Fruit fly (Drosophila melanogaster) whole organism, embryonic: ENCODE measurements around the gene CG5846.

ENCODE experiments used
- Antp ChIP-seq: fragments of 200-800 bp; sonication (Bioruptor generic); optimal IDR thresholded peaks from 3 replicates; lab custom pipeline; 2016; ENCODE audit warnings: missing biosample characterization, missing genetic modification characterization
- Bgb ChIP-seq: fragments of 200-800 bp; sonication (Bioruptor generic); IDR thresholded peaks from 2 replicates; pipeline ENCODE4 v1.3.6; 2022; ENCODE audit warnings: missing biosample characterization, missing genetic modification characterization; ENCODE audit not compliant: partially characterized antibody
- CG1024 ChIP-seq: fragments of 200-800 bp; sonication (Bioruptor generic); IDR thresholded peaks from 2 replicates; pipeline ENCODE4 v1.3.6; 2022; ENCODE audit warnings: missing biosample characterization, missing genetic modification characterization
- CG10431 ChIP-seq: fragments of 200-800 bp; sonication (Bioruptor generic); optimal IDR thresholded peaks from 3 replicates; lab custom pipeline; 2018; ENCODE audit warnings: missing biosample characterization, mild to moderate bottlenecking, missing genetic modification characterization
- CG11093 ChIP-seq: fragments of 200-800 bp; sonication (Bioruptor generic); IDR thresholded peaks from 3 replicates; pipeline ENCODE4 v1.3.6; 2022; ENCODE audit warnings: missing biosample characterization, missing genetic modification characterization
- CG12219 ChIP-seq: fragments of 200-800 bp; sonication (Bioruptor generic); optimal IDR thresholded peaks from 3 replicates; lab custom pipeline; 2018; ENCODE audit warnings: missing biosample characterization, mild to moderate bottlenecking, missing genetic modification characterization
- CG14965 ChIP-seq: fragments of 200-800 bp; sonication (Bioruptor generic); optimal IDR thresholded peaks from 2 replicates; lab custom pipeline; 2016; ENCODE audit warnings: missing biosample characterization, missing genetic modification characterization, borderline replicate concordance
- CG16779 ChIP-seq: fragments of 200-800 bp; sonication (Bioruptor generic); IDR thresholded peaks from 2 replicates; pipeline ENCODE4 v1.3.6; 2022; ENCODE audit warnings: missing biosample characterization, missing genetic modification characterization
- CG17328 ChIP-seq: fragments of 200-800 bp; sonication (Bioruptor generic); IDR thresholded peaks from 2 replicates; pipeline ENCODE4 v1.3.6; 2022; ENCODE audit warnings: missing biosample characterization, missing genetic modification characterization
- CG17802 ChIP-seq: fragments of 200-800 bp; sonication (Bioruptor generic); optimal IDR thresholded peaks from 2 replicates; lab custom pipeline; 2018; ENCODE audit warnings: missing biosample characterization, mild to moderate bottlenecking, missing genetic modification characterization, moderate library complexity
- CG2116 ChIP-seq: fragments of 200-800 bp; sonication (Bioruptor generic); optimal IDR thresholded peaks from 3 replicates; lab custom pipeline; 2018; ENCODE audit warnings: missing biosample characterization, mild to moderate bottlenecking, missing genetic modification characterization
- CG2199 ChIP-seq: fragments of 200-800 bp; sonication (Bioruptor generic); IDR thresholded peaks from 3 replicates; pipeline ENCODE4 v1.3.6; 2022; ENCODE audit warnings: missing biosample characterization, missing genetic modification characterization
- CG30431 ChIP-seq: fragments of 200-800 bp; sonication (Bioruptor generic); optimal IDR thresholded peaks from 2 replicates; lab custom pipeline; 2017; ENCODE audit warnings: missing biosample characterization, missing genetic modification characterization
- CG31441 ChIP-seq: fragments of 200-800 bp; sonication (Bioruptor generic); IDR thresholded peaks from 2 replicates; pipeline ENCODE4 v1.3.6; 2022; ENCODE audit warnings: missing biosample characterization, missing genetic modification characterization
- CG3163 ChIP-seq: fragments of 200-800 bp; sonication (Bioruptor generic); optimal IDR thresholded peaks from 3 replicates; lab custom pipeline; 2016; ENCODE audit warnings: missing biosample characterization, missing genetic modification characterization
- CG4730 ChIP-seq: fragments of 200-800 bp; sonication (Bioruptor generic); IDR thresholded peaks from 2 replicates; pipeline ENCODE4 v1.3.6; 2022; ENCODE audit warnings: missing biosample characterization, missing genetic modification characterization
- CG4820 ChIP-seq: fragments of 200-800 bp; sonication (Bioruptor generic); optimal IDR thresholded peaks from 3 replicates; lab custom pipeline; 2016; ENCODE audit warnings: missing biosample characterization, missing genetic modification characterization
- CG5953 ChIP-seq: fragments of 200-800 bp; sonication (Bioruptor generic); IDR thresholded peaks from 2 replicates; pipeline ENCODE4 v1.3.6; 2022; ENCODE audit warnings: missing biosample characterization, missing genetic modification characterization
- CG6689 ChIP-seq: fragments of 200-800 bp; sonication (Bioruptor generic); IDR thresholded peaks from 2 replicates; pipeline ENCODE4 v1.3.6; 2022; ENCODE audit warnings: missing biosample characterization, missing genetic modification characterization
- CG8765 ChIP-seq: fragments of 200-800 bp; sonication (Bioruptor generic); IDR thresholded peaks from 2 replicates; pipeline ENCODE4 v1.3.6; 2022; ENCODE audit warnings: missing biosample characterization, missing genetic modification characterization
- CoRest ChIP-seq: fragments of 200-800 bp; sonication (Bioruptor generic); optimal IDR thresholded peaks from 3 replicates; lab custom pipeline; 2018; ENCODE audit warnings: missing biosample characterization, mild to moderate bottlenecking, missing genetic modification characterization, moderate library complexity
- Dip2 ChIP-seq: fragments of 200-800 bp; sonication (Bioruptor generic); IDR thresholded peaks from 2 replicates; pipeline ENCODE4 v1.3.6; 2022; ENCODE audit warnings: missing biosample characterization, missing genetic modification characterization
- Dip3 ChIP-seq: fragments of 200-800 bp; sonication (Bioruptor generic); optimal IDR thresholded peaks from 3 replicates; lab custom pipeline; 2016; ENCODE audit warnings: missing biosample characterization, missing genetic modification characterization
- E2f1 ChIP-seq: fragments of 200-800 bp; sonication (Bioruptor generic); IDR thresholded peaks from 2 replicates; pipeline ENCODE4 v1.3.6; 2022; ENCODE audit warnings: missing biosample characterization, missing genetic modification characterization
- ERR ChIP-seq: fragments of 200-800 bp; sonication (Bioruptor generic); optimal IDR thresholded peaks from 2 replicates; lab custom pipeline; 2016; ENCODE audit warnings: missing biosample characterization, missing genetic modification characterization
- Fer2 ChIP-seq: fragments of 200-800 bp; sonication (Bioruptor generic); optimal IDR thresholded peaks from 2 replicates; lab custom pipeline; 2018; ENCODE audit warnings: missing biosample characterization, mild to moderate bottlenecking, missing genetic modification characterization, moderate library complexity
- HLH4C ChIP-seq: fragments of 200-800 bp; sonication (Bioruptor generic); IDR thresholded peaks from 3 replicates; pipeline ENCODE4 v1.3.6; 2022; ENCODE audit warnings: missing biosample characterization, missing genetic modification characterization; ENCODE audit not compliant: partially characterized antibody
- Hey ChIP-seq: fragments of 200-800 bp; sonication (Bioruptor generic); optimal IDR thresholded peaks from 3 replicates; lab custom pipeline; 2018; ENCODE audit warnings: missing biosample characterization, mild to moderate bottlenecking, missing genetic modification characterization
- Mad ChIP-seq: fragments of 200-800 bp; sonication (Bioruptor generic); optimal IDR thresholded peaks from 2 replicates; lab custom pipeline; 2016; ENCODE audit warnings: missing biosample characterization, missing genetic modification characterization
- Rfx ChIP-seq: fragments of 200-800 bp; sonication (Bioruptor generic); IDR thresholded peaks from 2 replicates; pipeline ENCODE4 v1.3.6; 2022; ENCODE audit warnings: missing biosample characterization, missing genetic modification characterization
- Scr ChIP-seq: fragments of 200-800 bp; sonication (Bioruptor generic); IDR thresholded peaks from 2 replicates; pipeline ENCODE4 v1.3.6; 2022; ENCODE audit warnings: missing biosample characterization, missing genetic modification characterization; ENCODE audit not compliant: partially characterized antibody
- Sox102F ChIP-seq: fragments of 200-800 bp; sonication (Bioruptor generic); optimal IDR thresholded peaks from 2 replicates; lab custom pipeline; 2018; ENCODE audit warnings: missing biosample characterization, mild to moderate bottlenecking, missing genetic modification characterization, moderate library complexity
- Usf ChIP-seq: fragments of 200-800 bp; sonication (Bioruptor generic); optimal IDR thresholded peaks from 2 replicates; lab custom pipeline; 2017; ENCODE audit warnings: missing genotype, missing biosample characterization, missing genetic modification characterization
- bbx ChIP-seq: fragments of 200-800 bp; sonication (Bioruptor generic); IDR thresholded peaks from 2 replicates; pipeline ENCODE4 v1.3.6; 2022; ENCODE audit warnings: missing biosample characterization, missing genetic modification characterization; ENCODE audit not compliant: partially characterized antibody
- bigmax ChIP-seq: fragments of 200-800 bp; sonication (Bioruptor generic); optimal IDR thresholded peaks from 2 replicates; lab custom pipeline; 2018; ENCODE audit warnings: missing biosample characterization, mild to moderate bottlenecking, missing genetic modification characterization
- caup ChIP-seq: fragments of 200-800 bp; sonication (Bioruptor generic); optimal IDR thresholded peaks from 3 replicates; lab custom pipeline; 2017; ENCODE audit warnings: missing biosample characterization, mild to moderate bottlenecking, missing genetic modification characterization, moderate library complexity; ENCODE audit not compliant: severe bottlenecking
- chif ChIP-seq, 2 experiments: fragments of 200-800 bp; sonication (Bioruptor generic); optimal IDR thresholded peaks; 3 replicates each; lab custom pipeline; 2016; ENCODE audit warnings: missing biosample characterization in 2 of 2, missing genetic modification characterization in 2 of 2
- dati ChIP-seq: fragments of 200-800 bp; sonication (Bioruptor generic); IDR thresholded peaks from 2 replicates; pipeline ENCODE4 v1.3.6; 2022; ENCODE audit warnings: missing biosample characterization, missing genetic modification characterization
- dmrt11E ChIP-seq: fragments of 200-800 bp; sonication (Bioruptor generic); optimal IDR thresholded peaks from 3 replicates; lab custom pipeline; 2018; ENCODE audit warnings: missing biosample characterization, mild to moderate bottlenecking, missing genetic modification characterization, moderate library complexity
- gem ChIP-seq: fragments of 200-800 bp; sonication (Bioruptor generic); optimal IDR thresholded peaks from 2 replicates; lab custom pipeline; 2019; ENCODE audit warnings: missing biosample characterization, mild to moderate bottlenecking, missing genetic modification characterization, moderate library complexity
- h ChIP-seq: fragments of >200 bp; optimal IDR thresholded peaks from 2 replicates; lab custom pipeline; 2017
- hb ChIP-seq: fragments of 200-800 bp; sonication (Bioruptor generic); IDR thresholded peaks from 3 replicates; pipeline ENCODE4 v1.3.6; 2022; ENCODE audit warnings: missing biosample characterization, missing genetic modification characterization; ENCODE audit not compliant: partially characterized antibody
- hth ChIP-seq: fragments of >200 bp; optimal IDR thresholded peaks from 2 replicates; lab custom pipeline; 2017; ENCODE audit warnings: inconsistent platforms
- insv ChIP-seq, 2 experiments: fragments of 200-800 bp; sonication (Bioruptor generic); optimal IDR thresholded peaks; 3 replicates each; lab custom pipeline; 2016 to 2018; ENCODE audit warnings: missing biosample characterization in 2 of 2, missing genetic modification characterization in 2 of 2
- lab ChIP-seq: fragments of 200-800 bp; sonication (Bioruptor generic); optimal IDR thresholded peaks from 3 replicates; lab custom pipeline; 2017; ENCODE audit warnings: missing biosample characterization, missing genetic modification characterization, mild to moderate bottlenecking, moderate library complexity, missing genetic modification reagents
- lbe ChIP-seq: fragments of 200-800 bp; sonication (Bioruptor generic); optimal IDR thresholded peaks from 2 replicates; lab custom pipeline; 2016; ENCODE audit warnings: missing biosample characterization, mild to moderate bottlenecking, missing genetic modification characterization
- lilli ChIP-seq: fragments of 200-800 bp; sonication (Bioruptor generic); optimal IDR thresholded peaks from 3 replicates; lab custom pipeline; 2016; ENCODE audit warnings: missing biosample characterization, missing genetic modification characterization
- nom ChIP-seq: fragments of 200-800 bp; sonication (Bioruptor generic); optimal IDR thresholded peaks from 2 replicates; lab custom pipeline; 2017; ENCODE audit warnings: missing biosample characterization, missing genetic modification characterization, mild to moderate bottlenecking, moderate library complexity, missing genetic modification reagents
- phol ChIP-seq: fragments of 200-800 bp; sonication (Bioruptor generic); optimal IDR thresholded peaks from 3 replicates; lab custom pipeline; 2018; ENCODE audit warnings: missing biosample characterization, mild to moderate bottlenecking, missing genetic modification characterization, moderate library complexity
- sens-2 ChIP-seq: fragments of 200-800 bp; sonication (Bioruptor generic); IDR thresholded peaks from 2 replicates; pipeline ENCODE4 v1.3.6; 2022; ENCODE audit warnings: missing biosample characterization, missing genetic modification characterization
- tap ChIP-seq: fragments of 200-800 bp; optimal IDR thresholded peaks from 3 replicates; lab custom pipeline; 2019; ENCODE audit warnings: missing biosample characterization, mild to moderate bottlenecking, missing genetic modification characterization, moderate library complexity
- unc-4 ChIP-seq: fragments of 200-800 bp; sonication (Bioruptor generic); IDR thresholded peaks from 2 replicates; pipeline ENCODE4 v1.3.6; 2022; ENCODE audit warnings: missing biosample characterization, missing genetic modification characterization; ENCODE audit not compliant: partially characterized antibody

The CG5846 gene

DNA sequence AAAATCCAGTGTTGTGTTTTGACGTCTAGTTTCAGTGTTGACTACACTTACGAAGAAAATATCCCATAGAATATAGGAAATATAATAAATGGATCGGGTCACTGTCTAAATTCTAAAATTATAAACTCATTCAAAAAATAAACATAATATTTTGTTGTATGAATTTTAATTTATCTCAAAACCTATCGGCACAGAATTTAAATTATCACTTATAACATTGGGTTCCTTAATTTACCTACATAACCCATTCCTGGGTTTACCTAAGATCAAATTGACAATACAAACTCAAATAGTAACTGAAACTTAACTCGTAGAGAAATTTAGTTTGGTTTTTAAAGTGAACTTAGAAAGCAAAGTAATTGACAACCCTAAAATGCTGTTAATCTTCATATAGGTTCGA is 39.5 kb upstream of the CG5846 start:
- TF ChIP-seq lab (GFP tag; lab: Kevin White, UChicago) (no peak), CG4730 (GFP tag; lab: Robert Waterston, UW) (no peak), CG5953 (GFP tag; lab: Robert Waterston, UW) (no peak), lilli (GFP tag; lab: Kevin White, UChicago) (peak; percentile 40), CG17328 (GFP tag; lab: Robert Waterston, UW) (no peak), Sox102F (GFP tag; lab: Kevin White, UChicago) (peak; percentile 17), bigmax (no peak), CG11093 (GFP tag; lab: Robert Waterston, UW) (no peak), Rfx (no peak), CG12219 (GFP tag; lab: Kevin White, UChicago) (no peak), bbx (GFP tag; lab: Robert Waterston, UW) (no peak), Antp (GFP tag; lab: Kevin White, UChicago) (no peak), HLH4C (no peak), E2f1 (GFP tag; lab: Robert Waterston, UW) (no peak), CG30431 (GFP tag; lab: Kevin White, UChicago) (no peak), dati (no peak), CG10431 (GFP tag; lab: Kevin White, UChicago) (peak; percentile 9), gem (peak; percentile 61), Dip3 (GFP tag; lab: Kevin White, UChicago) (no peak), chif (GFP tag; optimal IDR thresholded peaks at IDR 0.05; lab: Kevin White, UChicago) (no peak), CG31441 (0 out of 2 replicates have a peak, but pooled peaks have one; percentile 36), CG4820 (GFP tag; lab: Kevin White, UChicago) (no peak), Mad (no peak), sens-2 (no peak), caup (GFP tag; lab: Kevin White, UChicago) (no peak), CG2199 (GFP tag; lab: Robert Waterston, UW) (no peak), Usf (GFP tag; lab: Kevin White, UChicago) (peak; percentile 0), hth (lab: Kevin White, UChicago) (no peak), Dip2 (no peak), phol (tag; lab: Kevin White, UChicago) (peak; percentile 43), CG1024 (GFP tag; lab: Robert Waterston, UW) (no peak), CG16779 (GFP tag; lab: Robert Waterston, UW) (no peak), CoRest (tag; lab: Kevin White, UChicago) (peak; percentile 50), CG17802 (tag; lab: Kevin White, UChicago) (no peak), tap (tag; lab: Kevin White, UChicago) (no peak), nom (GFP tag; lab: Kevin White, UChicago) (no peak), Fer2 (no peak), Bgb (GFP tag; lab: Robert Waterston, UW) (no peak), h (no peak), CG14965 (GFP tag; lab: Kevin White, UChicago) (no peak), ERR (GFP tag; lab: Kevin White, UChicago) (no peak), CG2116 (peak; percentile 26), insv (GFP tag; optimal IDR thresholded peaks at IDR 0.05; lab: Kevin White, UChicago) (no peak), hb (GFP tag; lab: Robert Waterston, UW) (no peak), lbe (GFP tag; lab: Kevin White, UChicago) (no peak), Scr (no peak), CG8765 (no peak), unc-4 (GFP tag; lab: Robert Waterston, UW) (no peak), CG6689 (no peak; the same call in 1 of the 2 replicates), CG3163 (GFP tag; lab: Kevin White, UChicago) (no peak), dmrt11E (tag; lab: Kevin White, UChicago) (peak; percentile 51), Hey (tag; lab: Kevin White, UChicago) (no peak)
